Worm (Caenorhabditis elegans): ENCODE results near the gene F59B2.9.

Gene F59B2.9

ce11 chrIII:9052371-9052978, 40.3 kb upstream of the F59B2.9 start (continued):
- TF ChIP-seq mcd-1 (GFP tag; IDR thresholded peaks at IDR 0.05) (peak; percentile 68), B0336.3 (GFP tag; IDR thresholded peaks at IDR 0.05) (peak; percentile 58; the same call in 1 of the 2 replicates), aptf-3 (GFP tag; IDR thresholded peaks at IDR 0.05) (0 out of 2 replicates have a peak, but pooled peaks have one; percentile 86), ztf-25 (GFP tag; IDR thresholded peaks at IDR 0.05) (no peak), somi-1 (GFP tag; optimal IDR thresholded peaks at IDR 0.05) (no peak), madf-10 (tag; optimal IDR thresholded peaks at IDR 0.05) (no peak), F52B5.7 (tag; optimal IDR thresholded peaks at IDR 0.05) (peak; percentile 15), nfyb-1 (GFP tag; IDR thresholded peaks at IDR 0.05) (peak; percentile 81), tlf-1 (GFP tag; optimal IDR thresholded peaks at IDR 0.05) (no peak), hrde-1 (tag; optimal IDR thresholded peaks at IDR 0.05; ENCODE audit: borderline replicate concordance) (no peak), pbrm-1 (GFP tag; IDR thresholded peaks at IDR 0.05) (peak; percentile 70; the same call in 1 of the 2 replicates), unc-62 (GFP tag; optimal IDR thresholded peaks at IDR 0.05) (no peak), ztf-26 (tag; optimal IDR thresholded peaks at IDR 0.05) (no peak), B0019.2 (GFP tag; conservative IDR thresholded peaks at IDR 0.05) (peak; percentile 59; the same call in 1 of the 2 replicates), K11D2.4 (GFP tag; IDR thresholded peaks at IDR 0.05) (peak; percentile 71), nhr-27 (tag; optimal IDR thresholded peaks at IDR 0.05) (no peak), snpc-1.1 (tag; optimal IDR thresholded peaks at IDR 0.05; ENCODE audit: insufficient read depth) (no peak), him-1 (tag; optimal IDR thresholded peaks at IDR 0.05) (no peak), bed-2 (GFP tag; IDR thresholded peaks at IDR 0.05) (no peak), repo-1 (tag; optimal IDR thresholded peaks at IDR 0.05) (no peak), ztf-6 (GFP tag; IDR thresholded peaks at IDR 0.05) (no peak), atf-7 (tag; optimal IDR thresholded peaks at IDR 0.05) (no peak), athp-1 (tag; optimal IDR thresholded peaks at IDR 0.05) (no peak), egl-44 (GFP tag; IDR thresholded peaks at IDR 0.05) (no peak), egrh-3 (GFP tag; IDR thresholded peaks at IDR 0.05) (0 out of 2 replicates have a peak, but pooled peaks have one; percentile 19), F33H1.4 (GFP tag; IDR thresholded peaks at IDR 0.05) (no peak), Y53F4B.3 (GFP tag; IDR thresholded peaks at IDR 0.05) (no peak), lsl-1 (GFP tag; optimal IDR thresholded peaks at IDR 0.05) (no peak), tbx-9 (tag; optimal IDR thresholded peaks at IDR 0.05; ENCODE audit: borderline replicate concordance) (no peak), Y67H2A.10 (GFP tag; conservative IDR thresholded peaks at IDR 0.05) (no peak), ceh-27 (GFP tag; optimal IDR thresholded peaks at IDR 0.05) (peak; percentile 45), ztf-22 (GFP tag; optimal IDR thresholded peaks at IDR 0.05) (no peak)

- TF ChIP-seq egrh-3 (GFP tag; IDR thresholded peaks at IDR 0.05) = no peak
- peak; percentile 35 for TF ChIP-seq ama-1 (optimal IDR thresholded peaks at IDR 0.05)
- TF ChIP-seq ama-1 (GFP tag; optimal IDR thresholded peaks at IDR 0.05) = no peak
- TF ChIP-seq K11D2.4 (GFP tag; IDR thresholded peaks at IDR 0.05) = no peak
- TF ChIP-seq mes-4 (tag; optimal IDR thresholded peaks at IDR 0.05) = peak; percentile 3
- TF ChIP-seq egl-44 (GFP tag; IDR thresholded peaks at IDR 0.05) = no peak
- peak; percentile 50; the same call in 1 of the 2 replicates for TF ChIP-seq zfh-2 (GFP tag; conservative IDR thresholded peaks at IDR 0.05)
- no peak for TF ChIP-seq him-1 (tag; optimal IDR thresholded peaks at IDR 0.05)
- TF ChIP-seq lsy-27 (tag; optimal IDR thresholded peaks at IDR 0.05; ENCODE audit: borderline replicate concordance, insufficient read depth) = no peak
- TF ChIP-seq lir-1 (GFP tag; conservative IDR thresholded peaks at IDR 0.05) = no peak
- no peak for TF ChIP-seq nhr-90 (tag; optimal IDR thresholded peaks at IDR 0.05)
These were observed 39.5 kb upstream of the F59B2.9 start for ce11 chrIII:9051714-9052113.

Data from whole organism, young adult.